Fruit fly (Drosophila melanogaster) whole organism, prepupa: ENCODE data around the gene Pak3.

Experiments used
- CG10631 ChIP-seq: fragments of 200-800 bp; sonication (Bioruptor generic); optimal IDR thresholded peaks from 2 replicates; lab custom pipeline; 2016; ENCODE audit warnings: missing biosample characterization, missing genetic modification characterization
- CG6276 ChIP-seq: fragments of 200-800 bp; sonication (Bioruptor generic); optimal IDR thresholded peaks from 2 replicates; lab custom pipeline; 2017; ENCODE audit warnings: missing biosample characterization, mild to moderate bottlenecking, missing genetic modification characterization
- CG6854 ChIP-seq: fragments of 200-800 bp; sonication (Bioruptor generic); optimal IDR thresholded peaks from 2 replicates; lab custom pipeline; 2017; ENCODE audit warnings: missing biosample characterization, mild to moderate bottlenecking, missing genetic modification characterization
- Eip78C ChIP-seq: fragments of 200-800 bp; sonication (Bioruptor generic); peaks from one replicate; lab custom pipeline; 2016; ENCODE audit warnings: missing biosample characterization, missing genetic modification characterization
- Ets96B ChIP-seq: fragments of 200-800 bp; optimal IDR thresholded peaks from 2 replicates; lab custom pipeline; 2019; ENCODE audit warnings: missing biosample characterization, mild to moderate bottlenecking, missing genetic modification characterization, moderate library complexity
- Lpt ChIP-seq: fragments of 200-800 bp; sonication (Bioruptor generic); optimal IDR thresholded peaks from 3 replicates; lab custom pipeline; 2016; ENCODE audit warnings: missing biosample characterization, missing genetic modification characterization
- Met ChIP-seq: fragments of 200-800 bp; sonication (Bioruptor generic); optimal IDR thresholded peaks from 3 replicates; lab custom pipeline; 2016; ENCODE audit warnings: missing biosample characterization, missing genetic modification characterization
- Sox102F ChIP-seq: fragments of 200-800 bp; sonication (Bioruptor generic); optimal IDR thresholded peaks from 2 replicates; lab custom pipeline; 2016; ENCODE audit warnings: missing biosample characterization, mild to moderate bottlenecking, missing genetic modification characterization
- dac ChIP-seq: fragments of 200-800 bp; sonication (Bioruptor generic); optimal IDR thresholded peaks from 2 replicates; lab custom pipeline; 2017; ENCODE audit warnings: missing biosample characterization, mild to moderate bottlenecking, missing genetic modification characterization

DNA sequence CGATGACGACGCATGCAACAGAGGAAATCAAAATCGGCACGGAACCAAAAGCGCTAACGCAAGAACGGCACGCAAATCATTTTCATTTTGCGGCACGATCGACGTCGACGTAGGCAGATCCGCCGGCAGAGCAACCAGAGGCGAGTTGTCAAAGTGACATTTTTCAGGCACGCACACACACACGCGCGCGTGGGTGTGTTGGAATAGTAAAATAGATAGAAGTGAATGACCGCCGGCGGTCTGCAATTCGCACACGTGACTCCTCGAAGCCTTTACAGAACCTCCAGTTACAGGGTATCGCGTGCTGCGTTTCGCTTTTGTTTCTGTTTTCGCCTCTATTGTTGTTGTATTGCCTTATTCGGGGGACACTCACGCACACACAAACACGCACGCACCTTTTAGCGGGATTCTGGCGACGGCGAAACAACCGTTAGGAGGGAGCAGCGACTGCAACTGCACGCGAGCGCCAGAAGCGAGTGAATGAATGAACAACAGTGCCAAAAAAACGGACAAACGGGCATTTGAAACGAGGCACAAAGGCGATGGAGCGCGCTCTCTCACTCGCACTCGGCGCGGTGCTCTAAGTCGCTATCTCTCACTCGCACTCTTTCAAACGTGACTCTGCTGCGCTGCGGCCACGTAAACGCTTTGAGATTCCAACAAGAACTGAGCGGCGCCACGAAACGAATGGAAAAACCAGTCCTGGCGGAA lies 50.4 kb downstream of the Pak3 start, which contains the start of gene ss:
- TF ChIP-seq CG10631 (GFP tag; lab: Kevin White, UChicago), result no peak
- TF ChIP-seq dac (GFP tag; lab: Kevin White, UChicago), result no peak
- TF ChIP-seq CG6276 (GFP tag; lab: Kevin White, UChicago), result no peak
- no peak for TF ChIP-seq Sox102F (GFP tag; lab: Kevin White, UChicago)
- no peak for TF ChIP-seq Met
- no peak for TF ChIP-seq CG6854 (GFP tag; lab: Kevin White, UChicago)
- TF ChIP-seq Lpt, result no peak
- TF ChIP-seq Eip78C (GFP tag; lab: Kevin White, UChicago), result no peak
- TF ChIP-seq Ets96B (tag; lab: Kevin White, UChicago), result no peak
